Worm (Caenorhabditis elegans): ENCODE results near the gene him-4.

Gene him-4

DNA sequence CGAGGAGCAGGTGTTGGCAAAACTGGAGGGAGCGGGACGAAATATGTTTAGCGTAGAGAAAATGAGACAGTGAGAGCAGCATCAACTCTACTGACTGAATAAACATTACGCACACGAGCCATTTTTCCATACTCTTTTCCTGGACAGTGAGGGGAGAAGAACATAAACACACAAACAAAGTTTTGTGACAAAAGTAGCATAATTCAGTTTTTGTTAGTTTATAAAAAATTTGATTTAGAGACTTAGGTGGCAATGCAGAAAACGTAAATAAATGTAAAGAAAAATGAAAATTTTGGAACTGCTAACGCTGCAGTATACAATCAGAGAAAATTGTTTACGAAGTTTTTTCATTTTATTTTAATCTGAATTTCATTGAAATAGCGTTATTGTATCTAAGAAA lies 44.1 kb upstream of the him-4 start:
- TF ChIP-seq K12H6.12 (tag; optimal IDR thresholded peaks at IDR 0.05) (no peak), nhr-80 (tag; optimal IDR thresholded peaks at IDR 0.05) (peak; percentile 25)

DNA sequence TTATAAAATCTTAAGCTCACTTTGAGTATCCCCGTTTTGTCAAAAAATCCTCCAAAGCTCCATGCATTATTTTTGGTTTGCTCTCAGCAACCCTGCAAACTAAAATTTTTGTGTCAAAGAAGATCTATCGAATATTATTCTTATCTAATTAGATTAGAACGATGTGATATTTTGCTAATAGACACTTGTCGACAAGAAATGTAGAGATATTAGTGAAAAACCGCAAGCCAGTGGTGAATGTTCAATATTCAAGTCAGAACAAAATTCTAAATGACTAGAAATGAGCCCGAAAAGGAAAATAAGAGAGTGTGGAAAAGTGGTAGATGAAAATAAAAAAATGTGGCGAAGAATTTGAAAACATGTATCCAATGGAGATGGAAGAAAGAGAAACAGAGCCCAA lies 42.6 kb upstream of the him-4 start, which contains the start of gene C43C3.4:
TSS of gene C43C3.4 (minus strand) at position 101 of the 400 bp plus-strand sequence.
- TF ChIP-seq aptf-2 (GFP tag; conservative IDR thresholded peaks at IDR 0.05): no peak

DNA sequence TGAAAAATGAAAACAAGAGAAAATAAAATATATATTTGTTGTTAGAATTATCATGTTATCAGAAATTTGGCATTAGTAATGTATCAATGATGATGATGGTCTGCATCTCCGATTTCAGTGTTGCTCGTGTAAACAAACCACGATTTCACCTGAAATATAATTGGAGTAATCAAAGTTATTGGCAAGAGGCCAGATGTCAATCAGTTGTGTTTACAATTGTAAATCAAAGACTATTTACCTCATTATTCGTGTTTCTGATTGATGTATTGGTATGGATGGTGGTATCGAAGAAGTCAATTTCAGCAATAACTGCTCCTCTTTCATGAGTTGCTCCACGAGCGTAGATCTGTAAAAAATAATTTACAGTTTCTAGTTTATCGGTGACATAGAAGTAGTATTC lies 41.4 kb upstream of the him-4 start:
- TF ChIP-seq egrh-3 (GFP tag; IDR thresholded peaks at IDR 0.05) (no peak), rcor-1 (GFP tag; IDR thresholded peaks at IDR 0.05) (no peak), nhr-90 (tag; optimal IDR thresholded peaks at IDR 0.05) (no peak), F52B5.7 (tag; optimal IDR thresholded peaks at IDR 0.05) (no peak), pha-4 (tag; optimal IDR thresholded peaks at IDR 0.05) (peak; percentile 92), ztf-22 (GFP tag; optimal IDR thresholded peaks at IDR 0.05) (peak; percentile 14), nhr-80 (tag; optimal IDR thresholded peaks at IDR 0.05) (peak; percentile 69)

DNA sequence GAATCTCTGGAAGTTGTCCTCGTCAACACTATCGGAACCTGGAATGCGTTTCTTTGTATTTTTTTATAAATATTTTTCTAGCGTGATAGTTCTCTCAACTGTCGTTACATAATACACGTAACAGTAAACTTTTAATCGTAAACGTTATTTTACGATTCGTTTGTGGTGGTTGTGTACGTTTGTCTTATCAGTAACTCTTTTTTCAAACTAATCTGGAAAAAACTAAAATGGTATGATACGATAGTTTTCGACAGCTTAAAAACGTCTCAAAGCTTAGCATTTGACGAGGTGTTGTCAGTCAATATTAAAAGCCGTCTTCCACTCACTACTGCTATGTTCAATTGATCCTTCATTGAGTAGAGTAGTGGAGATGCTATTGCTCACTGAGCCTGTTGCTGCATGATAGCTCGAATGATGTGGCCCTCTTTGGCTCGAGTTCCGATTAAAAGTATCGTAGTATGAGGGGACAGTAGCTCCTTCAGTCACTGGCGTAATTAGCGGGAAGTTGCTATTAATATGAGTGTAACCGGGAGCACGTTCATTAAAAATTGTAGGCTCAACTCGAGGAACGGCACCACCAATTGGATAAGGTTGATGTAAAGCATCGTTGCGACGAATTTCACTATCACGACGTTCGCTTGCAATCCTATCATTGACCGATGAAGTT lies 40.4 kb upstream of the him-4 start:
- TF ChIP-seq lir-1 (GFP tag; conservative IDR thresholded peaks at IDR 0.05) (no peak), Y95B8A.8 (GFP tag; IDR thresholded peaks at IDR 0.05) (no peak), ztf-22 (GFP tag; optimal IDR thresholded peaks at IDR 0.05) (no peak), K12H6.12 (tag; optimal IDR thresholded peaks at IDR 0.05) (no peak), attf-3 (GFP tag; conservative IDR thresholded peaks at IDR 0.05) (no peak), snpc-4 (GFP tag; optimal IDR thresholded peaks at IDR 0.05) (no peak), snpc-4 (tag; optimal IDR thresholded peaks at IDR 0.05) (no peak), atf-7 (tag; optimal IDR thresholded peaks at IDR 0.05) (no peak), dpl-1 (GFP tag; optimal IDR thresholded peaks at IDR 0.05) (no peak), nhr-179 (tag; optimal IDR thresholded peaks at IDR 0.05) (no peak), him-1 (tag; optimal IDR thresholded peaks at IDR 0.05) (no peak), B0336.3 (GFP tag; IDR thresholded peaks at IDR 0.05) (no peak), lin-26 (GFP tag; IDR thresholded peaks at IDR 0.05) (no peak), snpc-1.3 (tag; optimal IDR thresholded peaks at IDR 0.05; ENCODE audit: insufficient read depth) (no peak), F37B4.10 (GFP tag; IDR thresholded peaks at IDR 0.05) (no peak), F57C9.4 (tag; optimal IDR thresholded peaks at IDR 0.05) (no peak), D2030.7 (GFP tag; IDR thresholded peaks at IDR 0.05) (no peak)

DNA sequence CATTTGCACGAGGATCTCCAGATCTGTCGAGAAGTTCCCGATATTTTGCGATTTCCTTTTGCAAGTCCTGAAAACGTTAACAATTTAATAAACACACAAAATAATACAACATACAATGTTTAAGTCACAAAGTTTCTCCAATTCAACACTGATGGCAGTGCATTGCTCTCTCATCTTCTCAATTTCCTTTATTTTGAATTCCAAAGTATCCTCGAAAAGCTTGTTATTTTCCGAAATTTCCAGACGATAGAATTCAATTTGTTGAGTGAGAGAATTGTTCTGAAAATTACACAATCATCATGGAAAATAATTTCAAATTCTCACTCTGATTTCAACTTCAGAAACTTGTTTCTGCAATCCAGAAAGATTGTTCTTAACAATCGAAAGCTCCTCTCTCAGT lies 39.4 kb upstream of the him-4 start:
- TF ChIP-seq ztf-22 (GFP tag; optimal IDR thresholded peaks at IDR 0.05) (no peak), nfyb-1 (GFP tag; IDR thresholded peaks at IDR 0.05) (no peak), egl-18 (GFP tag; IDR thresholded peaks at IDR 0.05) (no peak), F23B12.7 (tag; optimal IDR thresholded peaks at IDR 0.05; ENCODE audit: insufficient read depth) (no peak), nhr-179 (tag; optimal IDR thresholded peaks at IDR 0.05) (no peak), athp-1 (tag; optimal IDR thresholded peaks at IDR 0.05) (no peak), ztf-3 (GFP tag; optimal IDR thresholded peaks at IDR 0.05) (no peak), C17E4.6 (GFP tag; IDR thresholded peaks at IDR 0.05) (no peak), D2030.7 (GFP tag; IDR thresholded peaks at IDR 0.05) (no peak), nhr-80 (tag; optimal IDR thresholded peaks at IDR 0.05) (no peak), akir-1 (GFP tag; optimal IDR thresholded peaks at IDR 0.05) (no peak), Y95B8A.8 (GFP tag; IDR thresholded peaks at IDR 0.05) (no peak), rcor-1 (GFP tag; IDR thresholded peaks at IDR 0.05) (no peak), K12H6.12 (tag; optimal IDR thresholded peaks at IDR 0.05) (no peak), atf-7 (tag; optimal IDR thresholded peaks at IDR 0.05) (no peak)

All from whole organism, young adult.